Worm (Caenorhabditis elegans) whole organism, late embryonic: ENCODE results near the gene srg-22.
A peak's percentile ranks its signal among the peaks of the same experiment; 100 is the strongest.

Source experiments
- K02D7.2 ChIP-seq: sonication (generic microtip); optimal IDR thresholded peaks from 2 replicates; lab custom pipeline; 2017; ENCODE audit warnings: mild to moderate bottlenecking, missing genetic modification characterization, missing compliant biosample characterization
- T23F11.4 ChIP-seq: fragments of 200-800 bp; sonication (Bioruptor generic); optimal IDR thresholded peaks from 2 replicates; lab custom pipeline; 2018; ENCODE audit warnings: mild to moderate bottlenecking, missing genetic modification characterization, missing compliant biosample characterization
- Y22D7AL.16 ChIP-seq: sonication (generic microtip); optimal IDR thresholded peaks from 2 replicates; lab custom pipeline; 2016; ENCODE audit warnings: missing genetic modification characterization, missing compliant biosample characterization
- ahr-1 ChIP-seq: sonication (generic microtip); optimal IDR thresholded peaks from 2 replicates; lab custom pipeline; 2016; ENCODE audit warnings: missing genetic modification characterization, missing compliant biosample characterization
- ama-1 ChIP-seq: fragments of 150-350 bp; optimal IDR thresholded peaks from 2 replicates; lab custom pipeline; 2014
- ceh-14 ChIP-seq: sonication (generic microtip); optimal IDR thresholded peaks from 2 replicates; lab custom pipeline; 2016; ENCODE audit warnings: missing genotype, missing genetic modification characterization, missing compliant biosample characterization
- ceh-18 ChIP-seq: sonication (generic microtip); optimal IDR thresholded peaks from 2 replicates; lab custom pipeline; 2016; ENCODE audit warnings: missing genetic modification characterization, missing compliant biosample characterization
- ceh-2 ChIP-seq: sonication (generic microtip); optimal IDR thresholded peaks from 2 replicates; lab custom pipeline; 2016; ENCODE audit warnings: missing genotype, missing genetic modification characterization, missing compliant biosample characterization
- ceh-24 ChIP-seq: sonication (generic microtip); optimal IDR thresholded peaks from 2 replicates; lab custom pipeline; 2016; ENCODE audit warnings: mild to moderate bottlenecking, missing genetic modification characterization, missing compliant biosample characterization
- ceh-30 ChIP-seq: fragments of 150-350 bp; optimal IDR thresholded peaks from 2 replicates; lab custom pipeline; 2014; ENCODE audit warnings: missing biosample characterization, missing genetic modification characterization
- ceh-31 ChIP-seq: sonication (generic microtip); optimal IDR thresholded peaks from 2 replicates; lab custom pipeline; 2016; ENCODE audit warnings: missing genetic modification characterization, missing compliant biosample characterization
- ceh-34 ChIP-seq: sonication (generic microtip); optimal IDR thresholded peaks from 2 replicates; lab custom pipeline; 2016; ENCODE audit warnings: mild to moderate bottlenecking, missing genetic modification characterization, missing compliant biosample characterization
- ceh-45 ChIP-seq: fragments of 200-800 bp; sonication (Bioruptor generic); IDR thresholded peaks from 2 replicates; pipeline ENCODE4 v1.3.6; 2022; ENCODE audit warnings: missing genetic modification reagents, missing genetic modification characterization, missing compliant biosample characterization
- ceh-6 ChIP-seq: fragments of 200-800 bp; sonication (Bioruptor generic); optimal IDR thresholded peaks from 2 replicates; lab custom pipeline; 2018; ENCODE audit warnings: mild to moderate bottlenecking, missing genetic modification characterization, missing compliant biosample characterization
- ceh-9 ChIP-seq: sonication (generic microtip); optimal IDR thresholded peaks from 2 replicates; lab custom pipeline; 2016; ENCODE audit warnings: mild to moderate bottlenecking, missing genetic modification characterization, inconsistent platforms, missing compliant biosample characterization
- dve-1 ChIP-seq: sonication (generic microtip); optimal IDR thresholded peaks from 2 replicates; lab custom pipeline; 2017; ENCODE audit warnings: antibody characterized with exemption, mild to moderate bottlenecking, missing genetic modification characterization, missing compliant biosample characterization
- elt-2 ChIP-seq: sonication (generic microtip); optimal IDR thresholded peaks from 2 replicates; lab custom pipeline; 2016; ENCODE audit warnings: missing genetic modification reagents, missing genetic modification characterization, missing compliant biosample characterization
- ets-4 ChIP-seq: sonication (generic microtip); optimal IDR thresholded peaks from 2 replicates; lab custom pipeline; 2016; ENCODE audit warnings: missing genetic modification characterization, missing compliant biosample characterization
- eyg-1 ChIP-seq: sonication (generic microtip); optimal IDR thresholded peaks from 2 replicates; lab custom pipeline; 2016; ENCODE audit warnings: missing genotype, missing genetic modification characterization, missing compliant biosample characterization
- fax-1 ChIP-seq: sonication (generic microtip); optimal IDR thresholded peaks from 2 replicates; lab custom pipeline; 2016; ENCODE audit warnings: missing genotype, missing genetic modification characterization, missing compliant biosample characterization
- fkh-10 ChIP-seq: fragments of 150-350 bp; optimal IDR thresholded peaks from 2 replicates; lab custom pipeline; 2014; ENCODE audit warnings: missing biosample characterization, missing genetic modification reagents, missing genetic modification characterization
- fkh-6 ChIP-seq: sonication (generic microtip); optimal IDR thresholded peaks from 2 replicates; lab custom pipeline; 2016; ENCODE audit warnings: missing genetic modification characterization, missing compliant biosample characterization
- gmeb-2 ChIP-seq: sonication (generic microtip); optimal IDR thresholded peaks from 2 replicates; lab custom pipeline; 2016; ENCODE audit warnings: missing genetic modification characterization, inconsistent platforms, missing compliant biosample characterization
- hlh-15 ChIP-seq: sonication (generic microtip); optimal IDR thresholded peaks from 2 replicates; lab custom pipeline; 2016; ENCODE audit warnings: missing genetic modification characterization, missing compliant biosample characterization
- hlh-30 ChIP-seq: sonication (generic microtip); optimal IDR thresholded peaks from 2 replicates; lab custom pipeline; 2017; ENCODE audit warnings: antibody characterized with exemption, missing genetic modification characterization, missing compliant biosample characterization; ENCODE audit not compliant: insufficient read depth
- hlh-6 ChIP-seq: sonication (generic microtip); optimal IDR thresholded peaks from 2 replicates; lab custom pipeline; 2016; ENCODE audit warnings: missing genotype, missing genetic modification characterization, missing compliant biosample characterization
- hlh-8 ChIP-seq: sonication (generic microtip); optimal IDR thresholded peaks from 2 replicates; lab custom pipeline; 2016; ENCODE audit warnings: missing genotype, missing genetic modification characterization, missing compliant biosample characterization
- nfya-1 ChIP-seq: sonication (generic microtip); optimal IDR thresholded peaks from 2 replicates; lab custom pipeline; 2017; ENCODE audit warnings: missing genetic modification characterization, mild to moderate bottlenecking, missing compliant biosample characterization, antibody characterized with exemption, moderate library complexity
- nhr-11 ChIP-seq: fragments of 150-350 bp; optimal IDR thresholded peaks from 2 replicates; lab custom pipeline; 2014; ENCODE audit warnings: missing biosample characterization, missing genetic modification characterization
- npax-4 ChIP-seq: sonication (generic microtip); optimal IDR thresholded peaks from 2 replicates; lab custom pipeline; 2016; ENCODE audit warnings: missing genetic modification characterization, missing compliant biosample characterization
- odd-2 ChIP-seq: sonication (generic microtip); optimal IDR thresholded peaks from 2 replicates; lab custom pipeline; 2017; ENCODE audit warnings: antibody characterized with exemption, mild to moderate bottlenecking, missing genetic modification characterization, missing compliant biosample characterization
- pag-3 ChIP-seq: sonication (generic microtip); optimal IDR thresholded peaks from 2 replicates; lab custom pipeline; 2016; ENCODE audit warnings: missing compliant biosample characterization, missing genetic modification characterization, borderline replicate concordance
- pax-1 ChIP-seq: fragments of 150-350 bp; optimal IDR thresholded peaks from 2 replicates; lab custom pipeline; 2014; ENCODE audit warnings: missing biosample characterization, missing genetic modification characterization
- pros-1 ChIP-seq: fragments of 150-350 bp; optimal IDR thresholded peaks from 2 replicates; lab custom pipeline; 2014; ENCODE audit warnings: missing biosample characterization, missing genetic modification reagents, missing genetic modification characterization
- ref-2 ChIP-seq: sonication (generic microtip); optimal IDR thresholded peaks from 2 replicates; lab custom pipeline; 2016; ENCODE audit warnings: missing genetic modification characterization, missing compliant biosample characterization
- sdc-2 ChIP-seq: sonication (generic microtip); optimal IDR thresholded peaks from 2 replicates; lab custom pipeline; 2016; ENCODE audit warnings: missing genotype, missing genetic modification characterization, missing compliant biosample characterization
- sox-2 ChIP-seq: fragments of 200-800 bp; sonication (Bioruptor generic); IDR thresholded peaks from 2 replicates; pipeline ENCODE4 v1.3.6; 2022; ENCODE audit warnings: missing genetic modification reagents, missing genetic modification characterization, missing compliant biosample characterization
- sox-4 ChIP-seq: sonication (generic microtip); optimal IDR thresholded peaks from 2 replicates; lab custom pipeline; 2017; ENCODE audit warnings: mild to moderate bottlenecking, missing genetic modification characterization, inconsistent platforms, missing compliant biosample characterization
- tbx-7 ChIP-seq: sonication (generic microtip); optimal IDR thresholded peaks from 2 replicates; lab custom pipeline; 2016; ENCODE audit warnings: missing genotype, missing genetic modification characterization, missing compliant biosample characterization
- unc-42 ChIP-seq: sonication (generic microtip); optimal IDR thresholded peaks from 2 replicates; lab custom pipeline; 2016; ENCODE audit warnings: missing genotype, missing genetic modification characterization, missing compliant biosample characterization
- unc-55 ChIP-seq: sonication (generic microtip); optimal IDR thresholded peaks from 2 replicates; lab custom pipeline; 2017; ENCODE audit warnings: missing biosample characterization, missing genetic modification reagents, missing genetic modification characterization
- unc-86 ChIP-seq: sonication (generic microtip); optimal IDR thresholded peaks from 2 replicates; lab custom pipeline; 2016; ENCODE audit warnings: missing genetic modification characterization, missing compliant biosample characterization
- ztf-16 ChIP-seq: sonication (generic microtip); optimal IDR thresholded peaks from 2 replicates; lab custom pipeline; 2017; ENCODE audit warnings: missing genetic modification characterization, missing compliant biosample characterization

Gene srg-22

DNA sequence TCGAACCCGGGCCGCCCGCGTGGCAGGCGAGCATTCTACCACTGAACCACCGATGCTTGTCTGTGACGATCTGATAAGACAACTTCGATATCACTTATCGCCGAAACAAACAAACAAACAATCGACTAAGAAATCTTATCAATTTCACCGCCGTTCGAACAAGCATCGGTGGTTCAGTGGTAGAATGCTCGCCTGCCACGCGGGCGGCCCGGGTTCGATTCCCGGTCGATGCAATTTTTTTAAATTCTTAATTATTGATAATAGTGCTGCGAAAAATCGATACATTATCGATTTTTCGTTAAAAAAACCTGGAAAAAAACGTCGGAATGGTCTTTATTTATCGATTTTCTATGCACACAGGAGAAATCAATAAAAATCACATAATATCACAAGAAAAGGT lies 31.0 kb downstream of the srg-22 start:
- TF ChIP-seq ceh-34 (no peak), elt-2 (tag; lab: Kevin White, UChicago) (peak; percentile 4), ceh-6 (GFP tag; lab: Kevin White, UChicago) (no peak), pag-3 (no peak)
- TF ChIP-seq, all 69 proteins: peak for 1

- TF ChIP-seq Y22D7AL.16 (tag; lab: Kevin White, UChicago) (no peak), ama-1 (lab: Kevin White, UChicago) (no peak), ceh-30 (tag; lab: Kevin White, UChicago) (no peak), fkh-6 (tag; lab: Kevin White, UChicago) (no peak), npax-4 (tag; lab: Kevin White, UChicago) (no peak), eyg-1 (tag; lab: Kevin White, UChicago) (no peak), ahr-1 (tag; lab: Kevin White, UChicago) (no peak), ets-4 (tag; lab: Kevin White, UChicago) (no peak), tbx-7 (tag; lab: Kevin White, UChicago) (no peak), hlh-15 (tag; lab: Kevin White, UChicago) (no peak), fkh-10 (GFP tag; lab: Kevin White, UChicago) (no peak), hlh-6 (tag; lab: Kevin White, UChicago) (no peak), sox-2 (GFP tag; lab: Robert Waterston, UW) (no peak)
Observed at ce11 chrII:3061605-3062004, 31.6 kb downstream of the srg-22 start.

- TF ChIP-seq T23F11.4 (GFP tag; lab: Kevin White, UChicago) (no peak), ceh-6 (GFP tag; lab: Kevin White, UChicago) (no peak), fkh-10 (GFP tag; lab: Kevin White, UChicago) (no peak), Y22D7AL.16 (tag; lab: Kevin White, UChicago) (no peak), pros-1 (tag; lab: Kevin White, UChicago) (no peak), ets-4 (tag; lab: Kevin White, UChicago) (no peak), ceh-45 (no peak), dve-1 (tag; lab: Kevin White, UChicago) (no peak), hlh-8 (no peak), nfya-1 (no peak), ceh-9 (no peak)
Observed at ce11 chrII:3060782-3061181, 32.5 kb downstream of the srg-22 start, which contains the start of gene Y25C1A.6. Gene Y25C1A.6 (plus strand): TSS chrII:3061082.

DNA sequence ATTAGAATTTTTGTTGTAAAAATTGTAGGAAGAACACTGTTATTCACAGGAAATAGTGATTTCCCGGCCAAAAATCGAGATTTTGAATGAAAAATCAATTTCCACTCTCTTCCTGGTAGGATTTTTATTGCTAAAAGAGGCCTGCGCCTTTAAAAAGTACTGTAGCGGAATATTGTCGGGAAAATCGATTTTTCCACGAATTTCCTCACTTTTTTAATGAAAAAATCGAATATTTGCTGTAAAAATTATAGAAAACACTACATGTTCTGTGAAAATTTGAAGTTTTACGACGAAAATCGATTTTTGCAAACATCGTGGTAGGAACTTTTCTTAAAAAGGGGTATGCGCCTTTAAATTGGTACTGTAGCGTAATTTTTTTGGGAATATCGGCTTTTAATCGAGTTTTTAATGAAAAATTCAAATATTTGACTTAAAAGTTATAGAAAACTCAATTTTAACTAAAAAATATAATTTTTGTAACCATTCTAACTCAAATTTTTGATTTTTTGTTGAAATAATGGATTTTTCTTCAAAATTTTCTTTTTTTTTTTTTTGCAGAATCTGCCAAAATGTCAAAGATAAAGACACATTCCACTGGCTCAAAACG lies 36.9 kb downstream of the srg-22 start, which contains the start of gene lin-8:
Gene lin-8 (plus strand): TSS at position 557 of the 607 bp plus-strand sequence.
- TF ChIP-seq ceh-34, result no peak

DNA sequence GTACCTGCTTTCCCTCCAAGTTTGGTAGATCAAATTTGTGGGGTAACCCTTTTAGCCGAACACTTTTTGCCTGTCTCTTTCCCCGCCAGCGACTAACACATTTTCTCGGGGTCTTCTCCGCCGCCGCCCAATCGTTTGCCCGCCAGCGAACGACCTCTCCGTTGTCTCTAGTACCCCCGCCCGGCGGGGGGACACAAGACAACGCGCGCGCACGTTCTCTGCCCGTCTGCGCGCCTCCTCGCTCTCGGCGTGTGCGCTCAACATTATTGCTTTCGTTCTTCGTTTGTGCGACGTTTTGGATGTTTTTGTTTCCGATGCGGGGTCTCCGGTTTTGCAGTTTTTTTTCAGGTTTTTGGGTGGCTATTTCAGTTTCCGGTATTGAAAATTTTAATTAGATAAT lies 37.7 kb downstream of the srg-22 start:
- TF ChIP-seq K02D7.2 (tag; lab: Kevin White, UChicago) (no peak), ceh-24 (no peak), unc-42 (tag; lab: Kevin White, UChicago) (peak; percentile 58), sdc-2 (tag; lab: Kevin White, UChicago) (peak; percentile 43), ceh-6 (GFP tag; lab: Kevin White, UChicago) (no peak), hlh-15 (tag; lab: Kevin White, UChicago) (no peak), ahr-1 (tag; lab: Kevin White, UChicago) (no peak), ceh-2 (tag; lab: Kevin White, UChicago) (no peak), unc-55 (GFP tag; lab: Kevin White, UChicago) (no peak), sox-2 (GFP tag; lab: Robert Waterston, UW) (no peak), hlh-6 (tag; lab: Kevin White, UChicago) (no peak), ref-2 (tag; lab: Kevin White, UChicago) (peak; percentile 53), odd-2 (no peak), ets-4 (tag; lab: Kevin White, UChicago) (no peak), nhr-11 (tag; lab: Kevin White, UChicago) (no peak), ama-1 (lab: Kevin White, UChicago) (no peak), ceh-31 (tag; lab: Kevin White, UChicago) (peak; percentile 53), fax-1 (tag; lab: Kevin White, UChicago) (no peak), ceh-14 (tag; lab: Kevin White, UChicago) (peak; percentile 66), sox-4 (tag; lab: Kevin White, UChicago) (peak; percentile 25), ceh-9 (no peak), unc-86 (no peak), pag-3 (no peak), ztf-16 (tag; lab: Kevin White, UChicago) (no peak), hlh-8 (no peak), hlh-30 (tag; lab: Kevin White, UChicago) (peak; percentile 67), pax-1 (no peak), gmeb-2 (no peak), ceh-18 (tag; lab: Kevin White, UChicago) (peak; percentile 16), nfya-1 (peak; percentile 67), pros-1 (tag; lab: Kevin White, UChicago) (peak; percentile 60)
